Fruit fly (Drosophila melanogaster) whole organism, embryonic: ENCODE measurements around the gene CG14537.
"Not testable (repeated sequence)": the region's sequence is repeated elsewhere in the genome, so short reads cannot be mapped to it uniquely, and the experiment has no call there.

Experiments
- Awh ChIP-seq: fragments of 200-800 bp; sonication (Bioruptor generic); IDR thresholded peaks from 2 replicates; pipeline ENCODE4, ENCODE4 v1.3.6; 2022; ENCODE audit warnings: missing biosample characterization, missing genetic modification characterization
- Bgb ChIP-seq: fragments of 200-800 bp; sonication (Bioruptor generic); IDR thresholded peaks from 2 replicates; pipeline ENCODE4 v1.3.6; 2022; ENCODE audit warnings: missing biosample characterization, missing genetic modification characterization; ENCODE audit not compliant: partially characterized antibody
- CG11247 ChIP-seq: fragments of 200-800 bp; sonication (Bioruptor generic); IDR thresholded peaks from 2 replicates; pipeline ENCODE4 v1.3.6; 2022; ENCODE audit warnings: missing biosample characterization, missing genetic modification characterization
- CG11456 ChIP-seq: fragments of 200-800 bp; sonication (Bioruptor generic); IDR thresholded peaks from 3 replicates; pipeline ENCODE4 v1.3.6; 2022; ENCODE audit warnings: missing biosample characterization, missing genetic modification characterization
- CG11504 ChIP-seq: fragments of 200-800 bp; sonication (Bioruptor generic); optimal IDR thresholded peaks from 3 replicates; lab custom pipeline; 2019; ENCODE audit warnings: missing biosample characterization, mild to moderate bottlenecking, missing genetic modification characterization, moderate library complexity
- CG13894 ChIP-seq: fragments of 200-800 bp; sonication (Bioruptor generic); optimal IDR thresholded peaks from 3 replicates; lab custom pipeline; 2018; ENCODE audit warnings: missing biosample characterization, mild to moderate bottlenecking, missing genetic modification characterization, moderate library complexity
- CG15601 ChIP-seq: fragments of 200-800 bp; sonication (Bioruptor generic); optimal IDR thresholded peaks from 3 replicates; lab custom pipeline; 2019; ENCODE audit warnings: missing biosample characterization, mild to moderate bottlenecking, missing genetic modification characterization, moderate library complexity
- CG2712 ChIP-seq: fragments of 200-800 bp; optimal IDR thresholded peaks from 3 replicates; lab custom pipeline; 2019; ENCODE audit warnings: missing biosample characterization, mild to moderate bottlenecking, missing genetic modification characterization, moderate library complexity
- CG30403 ChIP-seq: fragments of 200-800 bp; sonication (Bioruptor generic); optimal IDR thresholded peaks from 3 replicates; lab custom pipeline; 2016; ENCODE audit warnings: missing biosample characterization, missing genetic modification characterization
- CG33213 ChIP-seq: fragments of 200-800 bp; sonication (Bioruptor generic); optimal IDR thresholded peaks from 3 replicates; lab custom pipeline; 2016; ENCODE audit warnings: missing biosample characterization, missing genetic modification characterization
- CG34422 ChIP-seq: fragments of 200-800 bp; sonication (Bioruptor generic); IDR thresholded peaks from 3 replicates; pipeline ENCODE4 v1.3.6; 2022; ENCODE audit warnings: missing biosample characterization, missing genetic modification characterization
- CG3847 ChIP-seq: fragments of 200-800 bp; sonication (Bioruptor generic); IDR thresholded peaks from 2 replicates; pipeline ENCODE4 v1.3.6; 2022; ENCODE audit warnings: missing biosample characterization, missing genetic modification characterization
- CG42726 ChIP-seq: fragments of 200-800 bp; sonication (Bioruptor generic); IDR thresholded peaks from 2 replicates; pipeline ENCODE4 v1.3.6; 2022; ENCODE audit warnings: missing biosample characterization, missing genetic modification characterization; ENCODE audit not compliant: partially characterized antibody
- CG6791 ChIP-seq: fragments of 200-800 bp; sonication (Bioruptor generic); IDR thresholded peaks from 3 replicates; pipeline ENCODE4 v1.3.6; 2022; ENCODE audit warnings: missing biosample characterization, missing genetic modification characterization; ENCODE audit not compliant: partially characterized antibody
- CG7839 ChIP-seq: fragments of 200-800 bp; sonication (Bioruptor generic); optimal IDR thresholded peaks from 3 replicates; lab custom pipeline; 2018; ENCODE audit warnings: missing biosample characterization, mild to moderate bottlenecking, missing genetic modification characterization, moderate library complexity
- CG8290 ChIP-seq, 3 experiments: fragments of 200-800 bp; sonication (Bioruptor generic); optimal IDR thresholded peaks; 2 replicates each; lab custom pipeline; 2016 to 2019; ENCODE audit warnings: missing biosample characterization in 3 of 3, missing genetic modification characterization in 3 of 3, mild to moderate bottlenecking in 2 of 3, moderate library complexity in 1 of 3
- CG9932 ChIP-seq: fragments of 200-800 bp; sonication (Bioruptor generic); IDR thresholded peaks from 2 replicates; pipeline ENCODE4 v1.3.6; 2022; ENCODE audit warnings: missing biosample characterization, missing genetic modification characterization
- CoRest ChIP-seq: fragments of 200-800 bp; sonication (Bioruptor generic); optimal IDR thresholded peaks from 3 replicates; lab custom pipeline; 2018; ENCODE audit warnings: missing biosample characterization, mild to moderate bottlenecking, missing genetic modification characterization, moderate library complexity
- Dek ChIP-seq: fragments of 200-800 bp; sonication (Bioruptor generic); optimal IDR thresholded peaks from 3 replicates; lab custom pipeline; 2019; ENCODE audit warnings: missing biosample characterization, mild to moderate bottlenecking, missing genetic modification characterization, moderate library complexity
- Dref ChIP-seq: fragments of 200-800 bp; sonication (Bioruptor generic); IDR thresholded peaks from 2 replicates; pipeline ENCODE4 v1.3.6; 2022; ENCODE audit warnings: missing biosample characterization, missing genetic modification characterization
- Ets65A ChIP-seq: fragments of 200-800 bp; sonication (Bioruptor generic); peaks from one replicate; lab custom pipeline; 2016; ENCODE audit warnings: missing biosample characterization, missing genetic modification characterization
- Gug ChIP-seq: fragments of 200-800 bp; sonication (Bioruptor generic); IDR thresholded peaks from 4 replicates; pipeline ENCODE4 v1.3.6; 2022; ENCODE audit warnings: missing biosample characterization, missing genetic modification characterization
- Med ChIP-seq: fragments of 200-800 bp; sonication (Bioruptor generic); peaks from one replicate; lab custom pipeline; 2016; ENCODE audit warnings: missing biosample characterization, missing genetic modification characterization, mild to moderate bottlenecking, inconsistent platforms, moderate library complexity
- Myb ChIP-seq: fragments of 200-800 bp; sonication (Bioruptor generic); optimal IDR thresholded peaks from 2 replicates; lab custom pipeline; 2016; ENCODE audit warnings: missing biosample characterization, missing genetic modification characterization
- NFAT ChIP-seq: fragments of 200-800 bp; sonication (Bioruptor generic); IDR thresholded peaks from 2 replicates; pipeline ENCODE4 v1.3.6; 2022; ENCODE audit warnings: missing biosample characterization, missing genetic modification characterization
- Pdp1 ChIP-seq, 2 experiments: fragments of 200-800 bp; sonication (Bioruptor generic); optimal IDR thresholded peaks; 3 replicates each; lab custom pipeline; 2016; ENCODE audit warnings: missing biosample characterization in 2 of 2, missing genetic modification characterization in 2 of 2, mild to moderate bottlenecking in 1 of 2, moderate library complexity in 1 of 2
- Rfx ChIP-seq: fragments of 200-800 bp; sonication (Bioruptor generic); IDR thresholded peaks from 2 replicates; pipeline ENCODE4 v1.3.6; 2022; ENCODE audit warnings: missing biosample characterization, missing genetic modification characterization
- Xbp1 ChIP-seq: fragments of 200-800 bp; sonication (Bioruptor generic); optimal IDR thresholded peaks from 3 replicates; lab custom pipeline; 2016; ENCODE audit warnings: missing biosample characterization, mild to moderate bottlenecking, missing genetic modification characterization
- bbx ChIP-seq: fragments of 200-800 bp; sonication (Bioruptor generic); IDR thresholded peaks from 2 replicates; pipeline ENCODE4 v1.3.6; 2022; ENCODE audit warnings: missing biosample characterization, missing genetic modification characterization; ENCODE audit not compliant: partially characterized antibody
- cad ChIP-seq: fragments of >200 bp; optimal IDR thresholded peaks from 2 replicates; lab custom pipeline; 2017; ENCODE audit warnings: missing biosample characterization, missing genetic modification characterization
- chif ChIP-seq, 2 experiments: fragments of 200-800 bp; sonication (Bioruptor generic); optimal IDR thresholded peaks; 3 replicates each; lab custom pipeline; 2016; ENCODE audit warnings: missing biosample characterization in 2 of 2, missing genetic modification characterization in 2 of 2
- ci ChIP-seq: fragments of 200-800 bp; sonication (Bioruptor generic); IDR thresholded peaks from 3 replicates; pipeline ENCODE4 v1.3.6; 2022; ENCODE audit warnings: missing biosample characterization, missing genetic modification characterization
- knrl ChIP-seq: fragments of 200-800 bp; sonication (Bioruptor generic); IDR thresholded peaks from 3 replicates; pipeline ENCODE4 v1.3.6; 2022; ENCODE audit warnings: missing biosample characterization, missing genetic modification characterization; ENCODE audit not compliant: partially characterized antibody
- onecut ChIP-seq: fragments of 200-800 bp; sonication (Bioruptor generic); IDR thresholded peaks from 2 replicates; pipeline ENCODE4 v1.3.6; 2022; ENCODE audit warnings: missing biosample characterization, missing genetic modification characterization
- pan ChIP-seq, 4 experiments: fragments of >200 bp in 3 of 4; fragments of 200-800 bp in 1 of 4; sonication (Bioruptor generic) in 1 of 4; optimal IDR thresholded peaks in 3 of 4; IDR thresholded peaks in 1 of 4; 2 replicates each; pipeline versions ENCODE4 v1.3.6 to Lab custom; 2017 to 2022; ENCODE audit warnings: missing biosample characterization in 2 of 4, missing genetic modification characterization in 2 of 4, mixed read lengths in 1 of 4
- pzg ChIP-seq: fragments of 200-800 bp; sonication (Bioruptor generic); optimal IDR thresholded peaks from 3 replicates; lab custom pipeline; 2018; ENCODE audit warnings: missing biosample characterization, mild to moderate bottlenecking, missing genetic modification characterization, moderate library complexity
- seq ChIP-seq: fragments of 200-800 bp; sonication (Bioruptor generic); IDR thresholded peaks from 2 replicates; pipeline ENCODE4 v1.3.6; 2022; ENCODE audit warnings: missing biosample characterization, missing genetic modification characterization
- sob ChIP-seq: fragments of 200-800 bp; sonication (Bioruptor generic); IDR thresholded peaks from 2 replicates; pipeline ENCODE4 v1.3.6; 2022; ENCODE audit warnings: missing biosample characterization, missing genetic modification characterization
- ssp ChIP-seq: fragments of 200-800 bp; sonication (Bioruptor generic); IDR thresholded peaks from 2 replicates; pipeline ENCODE4 v1.3.6; 2022; ENCODE audit warnings: missing biosample characterization, missing genetic modification characterization
- stwl ChIP-seq: fragments of 200-800 bp; sonication (Bioruptor generic); optimal IDR thresholded peaks from 3 replicates; lab custom pipeline; 2018; ENCODE audit warnings: missing biosample characterization, mild to moderate bottlenecking, missing genetic modification characterization, moderate library complexity
- tna ChIP-seq: fragments of 200-800 bp; sonication (Bioruptor generic); IDR thresholded peaks from 2 replicates; pipeline ENCODE4 v1.3.6; 2022; ENCODE audit warnings: missing biosample characterization, missing genetic modification characterization; ENCODE audit not compliant: partially characterized antibody
- vvl ChIP-seq: fragments of 200-800 bp; sonication (Bioruptor generic); IDR thresholded peaks from 2 replicates; pipeline ENCODE4 v1.3.6; 2022; ENCODE audit warnings: missing biosample characterization, missing genetic modification characterization
- zen ChIP-seq: fragments of 200-800 bp; sonication (Bioruptor generic); optimal IDR thresholded peaks from 3 replicates; lab custom pipeline; 2018; ENCODE audit warnings: missing biosample characterization, mild to moderate bottlenecking, missing genetic modification characterization, moderate library complexity
- zfh1 ChIP-seq: fragments of 200-800 bp; sonication (Bioruptor generic); IDR thresholded peaks from 3 replicates; pipeline ENCODE4 v1.3.6; 2022; ENCODE audit warnings: missing biosample characterization, missing genetic modification characterization

The CG14537 gene

DNA sequence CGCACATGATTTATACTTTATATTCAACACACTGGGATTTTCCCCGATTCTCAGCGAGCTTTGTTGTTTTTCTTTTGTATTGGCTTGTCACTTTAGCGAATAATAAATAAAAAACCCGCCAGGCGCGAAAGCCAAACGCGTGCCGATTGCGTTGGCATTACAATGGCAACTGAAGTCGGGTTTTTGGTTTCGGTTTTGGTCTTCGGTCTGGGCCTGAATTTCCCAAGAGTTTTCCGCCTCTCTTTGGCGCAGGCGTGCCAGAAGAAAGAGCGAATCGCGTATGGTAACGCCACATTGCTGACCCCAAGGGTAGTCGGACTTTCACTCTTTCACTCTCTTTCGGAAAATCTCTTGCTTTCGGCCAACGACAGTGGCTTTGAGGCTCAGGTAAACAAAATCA is 14.9 kb downstream of the CG14537 start, which contains the start of gene CG14535 (continued):
- no peak for TF ChIP-seq seq (GFP tag; lab: Robert Waterston, UW)

DNA sequence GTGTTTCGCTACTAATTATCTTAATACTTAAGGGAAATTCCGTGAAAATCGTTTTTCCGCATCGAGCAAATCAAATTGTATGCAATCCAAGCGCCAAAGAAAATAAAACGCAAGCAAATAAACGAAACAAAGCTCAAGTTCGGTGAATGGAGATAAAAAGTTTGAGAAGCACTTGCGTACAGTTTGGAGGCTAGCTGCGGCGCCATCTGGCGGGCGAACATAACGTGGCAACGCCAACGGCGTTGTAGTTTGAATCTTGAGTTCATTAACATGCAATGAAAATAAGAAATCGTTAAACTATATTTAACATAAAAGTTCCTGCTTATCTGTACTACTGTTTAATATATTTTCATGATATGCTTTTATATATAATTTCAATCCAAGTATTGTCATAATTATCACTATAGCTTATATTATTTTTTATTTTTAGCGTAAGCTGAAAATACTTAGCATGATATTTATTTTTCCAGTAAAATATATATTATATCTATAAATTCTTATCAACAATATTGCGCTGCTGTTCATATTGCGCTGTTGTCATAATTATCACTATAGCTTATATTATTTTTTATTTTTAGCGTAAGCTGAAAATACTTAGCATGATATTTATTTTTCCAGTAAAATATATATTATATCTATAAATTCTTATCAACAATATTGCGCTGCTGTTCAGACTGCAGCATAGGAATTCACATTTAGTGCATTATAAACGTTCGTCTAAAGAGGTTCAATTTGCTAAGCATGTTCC is 16.3 kb downstream of the CG14537 start, which contains the start of gene lectin-28C:
Gene lectin-28C, plus strand, starts transcription at position 698 of the 748 bp plus-strand sequence.
- TF ChIP-seq knrl (GFP tag; lab: Robert Waterston, UW) (peak; percentile 47; the same call in 2 of the 3 replicates), chif (GFP tag; optimal IDR thresholded peaks at IDR 0.05; lab: Kevin White, UChicago) (peak in 1 of 2 experiments; percentile 13), CoRest (tag; lab: Kevin White, UChicago) (peak; percentile 12), Med (GFP tag; lab: Kevin White, UChicago) (peak; percentile 70), tna (GFP tag; lab: Robert Waterston, UW) (peak; percentile 32; the same call in 1 of the 2 replicates), vvl (GFP tag; lab: Robert Waterston, UW) (peak; percentile 47; the same call in 1 of the 2 replicates), Rfx (GFP tag; lab: Robert Waterston, UW) (peak; percentile 64), sob (GFP tag; lab: Robert Waterston, UW) (peak; percentile 24; the same call in 1 of the 2 replicates), Gug (GFP tag; lab: Robert Waterston, UW) (peak; percentile 44; the same call in 1 of the 4 replicates), CG34422 (GFP tag; lab: Robert Waterston, UW) (peak; percentile 17; the same call in 1 of the 3 replicates), zen (tag; lab: Kevin White, UChicago) (peak; percentile 22), Ets65A (GFP tag; lab: Kevin White, UChicago) (peak; percentile 93), NFAT (0 out of 2 replicates have a peak, but pooled peaks have one; percentile 5), cad (GFP tag; lab: Kevin White, UChicago) (peak; percentile 94), pzg (peak; percentile 16), CG11504 (tag; lab: Kevin White, UChicago) (peak; percentile 44), Myb (GFP tag; lab: Kevin White, UChicago) (peak; percentile 91), CG15601 (tag; lab: Kevin White, UChicago) (peak; percentile 2), onecut (GFP tag; lab: Robert Waterston, UW) (peak; percentile 9; the same call in 1 of the 2 replicates), CG11456 (GFP tag; lab: Robert Waterston, UW) (peak; percentile 60; the same call in 1 of the 3 replicates), CG42726 (GFP tag; lab: Robert Waterston, UW) (peak; percentile 72), bbx (GFP tag; lab: Robert Waterston, UW) (peak; percentile 66), CG7839 (peak; percentile 30), Awh (0 out of 2 replicates have a peak, but pooled peaks have one; percentile 10), CG33213 (peak; percentile 12), CG30403 (GFP tag; lab: Kevin White, UChicago) (peak; percentile 4), zfh1 (GFP tag; lab: Robert Waterston, UW) (peak; percentile 35; the same call in 1 of the 3 replicates), pan (GFP tag; optimal IDR thresholded peaks at IDR 0.05 in 1 of 2, IDR thresholded peaks at IDR 0.05 in 1 of 2) (peak in 1 of 2 experiments; percentile 45), CG3847 (GFP tag; lab: Robert Waterston, UW) (peak; percentile 56), ci (GFP tag; lab: Robert Waterston, UW) (0 out of 3 replicates have a peak, but pooled peaks have one; percentile 20), ssp (GFP tag; lab: Robert Waterston, UW) (0 out of 2 replicates have a peak, but pooled peaks have one; percentile 7), CG8290 (GFP tag; optimal IDR thresholded peaks at IDR 0.05; lab: Kevin White, UChicago) (peak; percentile 45), CG8290 (tag; optimal IDR thresholded peaks at IDR 0.05; lab: Kevin White, UChicago) (peak in 1 of 2 experiments; percentile 22), Pdp1 (GFP tag; optimal IDR thresholded peaks at IDR 0.05; lab: Kevin White, UChicago) (peak in 1 of 2 experiments; percentile 1), Xbp1 (peak; percentile 13), CG13894 (tag; lab: Kevin White, UChicago) (peak; percentile 1), Dref (GFP tag; lab: Robert Waterston, UW) (0 out of 2 replicates have a peak, but pooled peaks have one; percentile 20), Bgb (GFP tag; lab: Robert Waterston, UW) (peak; percentile 71), Dek (tag; lab: Kevin White, UChicago) (peak; percentile 2), stwl (tag; lab: Kevin White, UChicago) (peak; percentile 97), CG2712 (tag; lab: Kevin White, UChicago) (peak; percentile 11), CG6791 (GFP tag; lab: Robert Waterston, UW) (peak; percentile 88), CG9932 (GFP tag; lab: Robert Waterston, UW) (0 out of 2 replicates have a peak, but pooled peaks have one; percentile 22), CG11247 (GFP tag; lab: Robert Waterston, UW) (peak; percentile 21; the same call in 1 of the 2 replicates)
- not testable (repeated sequence) for TF ChIP-seq pan (optimal IDR thresholded peaks at IDR 0.05; lab: Kevin White, UChicago)
